Worm (Caenorhabditis elegans) whole organism, mixed stage, embryonic: Measurements from ENCODE around the gene C09F12.3.

Source experiments
- lin-13 ChIP-seq: fragments of 150-350 bp; optimal IDR thresholded peaks from 2 replicates; lab custom pipeline; 2014; ENCODE audit warnings: missing biosample characterization, missing genetic modification characterization
- nhr-12 ChIP-seq: fragments of 150-350 bp; optimal IDR thresholded peaks from 2 replicates; lab custom pipeline; 2014; ENCODE audit warnings: missing biosample characterization, missing genetic modification characterization
- nhr-237 ChIP-seq: fragments of 150-350 bp; optimal IDR thresholded peaks from 2 replicates; lab custom pipeline; 2014; ENCODE audit warnings: missing biosample characterization, missing genetic modification characterization

- TF ChIP-seq nhr-237 (tag; lab: Kevin White, UChicago) = no peak
- TF ChIP-seq nhr-12 = no peak
- TF ChIP-seq lin-13 (tag; lab: Kevin White, UChicago) = no peak
These were observed 8.1 kb downstream of the C09F12.3 start for ce11 chrX:11034430-11035117.
